Fruit fly (Drosophila melanogaster): ENCODE measurements around the gene CG9915.

CG9915 gene

DNA sequence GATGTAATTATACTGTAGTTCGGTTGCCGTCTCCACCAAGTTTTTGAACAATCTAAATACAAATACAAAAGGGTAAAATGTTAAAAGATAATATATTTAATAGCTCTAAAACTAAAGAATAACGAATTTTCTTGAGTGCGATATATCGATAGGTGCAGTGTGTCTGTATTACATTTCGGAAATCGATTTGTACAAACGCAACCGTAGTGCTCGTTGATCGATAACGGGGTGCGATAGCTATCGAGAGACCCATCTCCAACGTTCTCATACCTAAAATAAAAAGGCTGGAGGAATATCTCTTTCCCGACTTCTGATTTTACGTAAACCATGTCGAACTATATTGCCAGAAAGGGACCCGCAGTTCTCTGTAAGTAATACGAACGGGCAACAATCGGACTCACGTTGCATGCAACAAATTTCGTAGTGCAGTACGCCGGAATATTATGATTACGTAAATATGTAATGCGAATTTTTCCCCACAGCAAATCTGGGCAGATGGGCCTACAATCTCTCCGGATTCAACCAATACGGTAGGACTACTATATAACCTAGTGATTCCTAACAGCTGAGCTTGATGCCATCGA is 26.8 kb downstream of the CG9915 start, which contains the start of gene UQCR-14 (continued):
- TF ChIP-seq Stat92E (GFP tag; optimal IDR thresholded peaks at IDR 0.05) (no peak), CG11093 (GFP tag; IDR thresholded peaks at IDR 0.05) (no peak), Max (GFP tag; optimal IDR thresholded peaks at IDR 0.05) (peak; percentile 7), CG31365 (tag; optimal IDR thresholded peaks at IDR 0.05) (no peak), CG9932 (GFP tag; IDR thresholded peaks at IDR 0.05) (peak; percentile 74), CG2202 (tag; optimal IDR thresholded peaks at IDR 0.05) (no peak), Dll (GFP tag; IDR thresholded peaks at IDR 0.05; ENCODE audit: partially characterized antibody) (peak; percentile 94), CG14014 (GFP tag; IDR thresholded peaks at IDR 0.05) (no peak), CG10543 (GFP tag; optimal IDR thresholded peaks at IDR 0.05) (peak; percentile 3), Rfx (GFP tag; IDR thresholded peaks at IDR 0.05) (peak; percentile 61), pnt (GFP tag; optimal IDR thresholded peaks at IDR 0.05) (no peak), crp (GFP tag; optimal IDR thresholded peaks at IDR 0.05) (peak in 1 of 2 experiments; percentile 16), CG3995 (GFP tag; optimal IDR thresholded peaks at IDR 0.05) (peak; percentile 34), Opbp (GFP tag; IDR thresholded peaks at IDR 0.05; ENCODE audit: partially characterized antibody) (peak; percentile 98), Meics (GFP tag; optimal IDR thresholded peaks at IDR 0.05) (peak; percentile 37), Ets65A (GFP tag) (peak; percentile 67), CG33213 (GFP tag; optimal IDR thresholded peaks at IDR 0.05) (peak; percentile 19), CG2889 (GFP tag; IDR thresholded peaks at IDR 0.05) (no peak), CG17186 (GFP tag; optimal IDR thresholded peaks at IDR 0.05) (peak; percentile 62), lov (optimal IDR thresholded peaks at IDR 0.05) (no peak), lov (GFP tag; IDR thresholded peaks at IDR 0.05) (no peak), ftz-f1 (GFP tag; optimal IDR thresholded peaks at IDR 0.05) (no peak), dimm (GFP tag; IDR thresholded peaks at IDR 0.05) (no peak), CG7372 (GFP tag; IDR thresholded peaks at IDR 0.05) (no peak), CG30403 (GFP tag; optimal IDR thresholded peaks at IDR 0.05) (peak; percentile 24), CG10979 (tag; optimal IDR thresholded peaks at IDR 0.05) (peak; percentile 32), gcm (GFP tag; optimal IDR thresholded peaks at IDR 0.05) (no peak), Adf1 (GFP tag; IDR thresholded peaks at IDR 0.05) (peak; percentile 34; the same call in 1 of the 2 replicates), CG10267 (tag; optimal IDR thresholded peaks at IDR 0.05) (peak; percentile 70), ro (GFP tag; IDR thresholded peaks at IDR 0.05) (no peak), Nf-YB (GFP tag; optimal IDR thresholded peaks at IDR 0.05) (no peak), CG17568 (GFP tag; optimal IDR thresholded peaks at IDR 0.05) (no peak), gfzf (GFP tag; optimal IDR thresholded peaks at IDR 0.05) (peak; percentile 53), ato (GFP tag; IDR thresholded peaks at IDR 0.05; ENCODE audit: partially characterized antibody) (peak; percentile 96), knrl (GFP tag; IDR thresholded peaks at IDR 0.05; ENCODE audit: partially characterized antibody) (peak; percentile 96), zfh2 (GFP tag; optimal IDR thresholded peaks at IDR 0.05) (peak; percentile 4), H15 (GFP tag; IDR thresholded peaks at IDR 0.05) (no peak), gro (GFP tag; optimal IDR thresholded peaks at IDR 0.05) (peak; percentile 77), CG13296 (GFP tag; optimal IDR thresholded peaks at IDR 0.05) (peak; percentile 44), CG1602 (GFP tag; optimal IDR thresholded peaks at IDR 0.05) (no peak), tio (GFP tag; optimal IDR thresholded peaks at IDR 0.05) (no peak), ranshi (GFP tag; IDR thresholded peaks at IDR 0.05) (0 out of 2 replicates have a peak, but pooled peaks have one; percentile 27), Hey (tag; optimal IDR thresholded peaks at IDR 0.05) (no peak), repo (GFP tag; optimal IDR thresholded peaks at IDR 0.05) (no peak), wdn (GFP tag; IDR thresholded peaks at IDR 0.05) (no peak), zfh1 (GFP tag; IDR thresholded peaks at IDR 0.05) (no peak), CG34422 (GFP tag; IDR thresholded peaks at IDR 0.05) (0 out of 3 replicates have a peak, but pooled peaks have one; percentile 44), vvl (GFP tag; IDR thresholded peaks at IDR 0.05) (peak; percentile 39), CG15601 (tag; optimal IDR thresholded peaks at IDR 0.05) (no peak), sna (GFP tag; IDR thresholded peaks at IDR 0.05; ENCODE audit: partially characterized antibody) (peak; percentile 92)

Data from whole organism, embryonic.